Fruit fly (Drosophila melanogaster): ENCODE measurements around the gene CG34428.

CG34428 gene

DNA sequence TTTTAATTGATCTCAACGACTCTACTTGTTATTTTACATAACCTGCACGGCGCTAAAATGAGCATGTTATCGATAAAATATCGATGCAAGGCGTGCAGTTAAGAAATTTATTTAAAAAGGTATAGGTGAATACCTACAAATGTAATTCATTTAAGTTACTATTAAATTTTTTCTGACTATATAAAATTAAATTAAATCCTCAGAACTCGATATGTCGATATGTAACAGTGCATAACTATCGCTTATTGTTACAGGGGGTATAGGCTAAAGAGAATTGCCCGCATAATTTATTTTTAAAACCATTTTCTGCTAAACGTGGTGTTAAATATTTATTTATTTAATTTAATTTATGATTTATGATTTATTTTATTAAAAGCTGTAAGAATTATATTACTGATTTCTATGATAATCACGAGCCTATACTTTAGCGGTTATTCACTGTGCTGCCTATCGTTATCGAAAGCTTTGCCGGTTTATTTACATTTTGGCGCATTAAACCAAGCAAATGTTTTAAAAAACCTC, 43.7 kb upstream of the CG34428 start, which contains the start of the genes mRpL20 and Icmt (continued):
- no peak for TF ChIP-seq CG9609 (GFP tag; optimal IDR thresholded peaks at IDR 0.05)
- no peak for TF ChIP-seq Hey (tag; optimal IDR thresholded peaks at IDR 0.05)
- TF ChIP-seq toy (GFP tag; IDR thresholded peaks at IDR 0.05): peak; percentile 94
- peak; percentile 75 for TF ChIP-seq kay (GFP tag; optimal IDR thresholded peaks at IDR 0.05)
- TF ChIP-seq btn (GFP tag; optimal IDR thresholded peaks at IDR 0.05): no peak
- TF ChIP-seq Max (GFP tag; optimal IDR thresholded peaks at IDR 0.05): peak; percentile 77
- TF ChIP-seq dati (GFP tag; IDR thresholded peaks at IDR 0.05): peak; percentile 89
- peak; percentile 74 for TF ChIP-seq Spps (tag; optimal IDR thresholded peaks at IDR 0.05)
- no peak for TF ChIP-seq CG17186 (GFP tag; optimal IDR thresholded peaks at IDR 0.05)
- TF ChIP-seq bab2 (GFP tag; optimal IDR thresholded peaks at IDR 0.05): peak; percentile 36
- peak; percentile 78; the same call in 2 of the 3 replicates for TF ChIP-seq CG14860 (GFP tag; IDR thresholded peaks at IDR 0.05; ENCODE audit: partially characterized antibody)
- peak; percentile 95 for TF ChIP-seq CG43689 (GFP tag; IDR thresholded peaks at IDR 0.05)
- TF ChIP-seq CG17912 (GFP tag; optimal IDR thresholded peaks at IDR 0.05): no peak
- peak; percentile 96 for TF ChIP-seq CG7372 (GFP tag; IDR thresholded peaks at IDR 0.05)
- no peak for TF ChIP-seq CG1832 (GFP tag; optimal IDR thresholded peaks at IDR 0.05)
- peak; percentile 50; the same call in 1 of the 2 replicates for TF ChIP-seq crol (GFP tag; IDR thresholded peaks at IDR 0.05)
- TF ChIP-seq scrt (GFP tag; optimal IDR thresholded peaks at IDR 0.05): peak; percentile 51
- TF ChIP-seq Tbp (GFP tag; optimal IDR thresholded peaks at IDR 0.05): no peak
- peak; percentile 10 for TF ChIP-seq Atf3 (GFP tag; optimal IDR thresholded peaks at IDR 0.05)
- TF ChIP-seq unc-4 (GFP tag; IDR thresholded peaks at IDR 0.05; ENCODE audit: partially characterized antibody): peak; percentile 79
- TF ChIP-seq pzg (GFP tag; optimal IDR thresholded peaks at IDR 0.05): peak; percentile 22
- TF ChIP-seq Ptx1 (GFP tag; IDR thresholded peaks at IDR 0.05): peak; percentile 99
- peak; percentile 66 for TF ChIP-seq CG15696 (tag; optimal IDR thresholded peaks at IDR 0.05)
- TF ChIP-seq hb (GFP tag; IDR thresholded peaks at IDR 0.05; ENCODE audit: partially characterized antibody): peak; percentile 81
- peak; percentile 71 to 78 for TF ChIP-seq Pdp1 (GFP tag; optimal IDR thresholded peaks at IDR 0.05)
- TF ChIP-seq zf30C (GFP tag; optimal IDR thresholded peaks at IDR 0.05): no peak
- TF ChIP-seq grn (GFP tag; optimal IDR thresholded peaks at IDR 0.05): no peak
- TF ChIP-seq lilli (GFP tag; optimal IDR thresholded peaks at IDR 0.05): peak; percentile 87
- TF ChIP-seq MTF-1 (GFP tag; optimal IDR thresholded peaks at IDR 0.05; ENCODE audit: borderline replicate concordance): peak; percentile 47
- TF ChIP-seq CG2202 (tag; optimal IDR thresholded peaks at IDR 0.05): peak; percentile 76
- peak; percentile 92 for TF ChIP-seq CG31224 (GFP tag; IDR thresholded peaks at IDR 0.05)
- TF ChIP-seq CG9215 (GFP tag; IDR thresholded peaks at IDR 0.05): peak; percentile 93
- peak; percentile 34 for TF ChIP-seq Hmx (GFP tag; optimal IDR thresholded peaks at IDR 0.05)
- TF ChIP-seq nmo (GFP tag; optimal IDR thresholded peaks at IDR 0.05): peak; percentile 96
- peak; percentile 78 for TF ChIP-seq CG10959 (GFP tag; IDR thresholded peaks at IDR 0.05)
- peak; percentile 98 for TF ChIP-seq CG14667 (GFP tag; IDR thresholded peaks at IDR 0.05)
- peak; percentile 96 for TF ChIP-seq CG32767 (GFP tag; IDR thresholded peaks at IDR 0.05)
- TF ChIP-seq CG11695 (GFP tag; IDR thresholded peaks at IDR 0.05): peak; percentile 97
- peak; percentile 96 for TF ChIP-seq ranshi (GFP tag; IDR thresholded peaks at IDR 0.05)
- TF ChIP-seq cad (GFP tag; optimal IDR thresholded peaks at IDR 0.05): no peak
- peak in 1 of 2 experiments; percentile 54 for TF ChIP-seq crp (GFP tag; optimal IDR thresholded peaks at IDR 0.05)
- TF ChIP-seq BtbVII (GFP tag; optimal IDR thresholded peaks at IDR 0.05): peak; percentile 72
- TF ChIP-seq dpn (GFP tag; optimal IDR thresholded peaks at IDR 0.05): peak; percentile 51 to 94
- TF ChIP-seq wek (GFP tag; optimal IDR thresholded peaks at IDR 0.05): peak; percentile 63
- TF ChIP-seq CG18476 (GFP tag; optimal IDR thresholded peaks at IDR 0.05): peak; percentile 66
- peak; percentile 28; the same call in 1 of the 2 replicates for TF ChIP-seq CG2129 (GFP tag; IDR thresholded peaks at IDR 0.05; ENCODE audit: partially characterized antibody)
- peak; percentile 98 for TF ChIP-seq lmd (GFP tag; IDR thresholded peaks at IDR 0.05)
- TF ChIP-seq chinmo (GFP tag; IDR thresholded peaks at IDR 0.05; ENCODE audit: partially characterized antibody): peak; percentile 86; the same call in 2 of the 4 replicates
- no peak for TF ChIP-seq prd (optimal IDR thresholded peaks at IDR 0.05)
- peak; percentile 99 for TF ChIP-seq prd (GFP tag; IDR thresholded peaks at IDR 0.05)

All from whole organism, embryonic.